Fruit fly (Drosophila melanogaster): ENCODE results near the gene cona.
A peak's percentile ranks its signal among the peaks of the same experiment; 100 is the strongest.

cona gene

DNA sequence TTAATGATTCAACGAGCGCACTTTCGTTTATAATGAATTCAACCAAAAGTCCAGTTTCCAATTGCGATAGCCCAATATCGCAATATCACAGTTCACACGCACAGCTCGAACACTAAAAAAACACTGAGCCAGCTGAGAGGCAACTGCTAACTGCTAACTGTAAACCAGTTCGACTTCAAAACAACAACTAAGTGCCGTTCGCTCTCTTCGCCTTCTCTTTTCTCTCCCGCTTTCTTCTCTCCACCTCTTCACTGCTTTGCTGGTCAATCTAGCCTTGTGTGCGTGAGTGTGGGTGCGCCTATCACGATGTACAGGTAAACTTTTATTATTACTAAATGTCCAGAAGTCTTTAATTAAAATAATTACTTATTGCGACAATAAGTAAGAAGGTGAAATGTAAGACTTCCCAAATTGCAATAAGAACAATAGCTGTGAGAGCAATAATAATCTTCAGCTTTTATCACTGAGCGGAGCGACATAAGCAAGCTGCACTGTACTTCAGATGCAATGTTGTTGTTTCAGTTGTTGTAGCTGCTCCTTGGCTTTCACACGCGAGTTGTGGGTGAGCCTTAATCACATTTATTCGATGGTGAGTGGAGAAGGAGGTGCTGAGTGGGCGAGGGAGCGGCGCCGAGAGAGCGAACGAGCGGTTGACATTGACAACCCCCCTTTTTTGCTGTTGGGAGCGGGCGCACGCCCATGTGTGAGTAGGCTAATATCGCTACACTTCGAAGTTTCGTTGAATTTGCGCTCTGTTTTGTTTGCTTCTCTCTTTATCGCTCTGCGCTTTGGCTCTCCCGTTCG lies 11.4 kb downstream of the cona start, which contains the start of gene Vti1b (continued):
- TF ChIP-seq CG10631 (GFP tag; optimal IDR thresholded peaks at IDR 0.05): peak; percentile 97
- TF ChIP-seq Sox14 (GFP tag; optimal IDR thresholded peaks at IDR 0.05): peak; percentile 99
- TF ChIP-seq CG6792 (GFP tag; optimal IDR thresholded peaks at IDR 0.05): peak; percentile 98
- peak; percentile 91 for TF ChIP-seq CG9139 (GFP tag; optimal IDR thresholded peaks at IDR 0.05)
- TF ChIP-seq CG7368 (GFP tag; optimal IDR thresholded peaks at IDR 0.05): peak; percentile 97
- peak; percentile 98 for TF ChIP-seq Smox (GFP tag; optimal IDR thresholded peaks at IDR 0.05)
- TF ChIP-seq fd85E (GFP tag; optimal IDR thresholded peaks at IDR 0.05): peak; percentile 93
- peak; percentile 94 for TF ChIP-seq CG3032 (tag; optimal IDR thresholded peaks at IDR 0.05)
- TF ChIP-seq CG6808 (GFP tag; optimal IDR thresholded peaks at IDR 0.05): peak; percentile 94
- TF ChIP-seq Eip78C (GFP tag): peak; percentile 100
- TF ChIP-seq CG11294 (GFP tag; IDR thresholded peaks at IDR 0.05): peak; percentile 97
- TF ChIP-seq Hr39 (GFP tag; optimal IDR thresholded peaks at IDR 0.05): peak; percentile 98
- TF ChIP-seq CG16779 (tag; optimal IDR thresholded peaks at IDR 0.05): peak; percentile 93
- peak; percentile 98 for TF ChIP-seq CG10669 (GFP tag; optimal IDR thresholded peaks at IDR 0.05)
- TF ChIP-seq salr (GFP tag; optimal IDR thresholded peaks at IDR 0.05): peak; percentile 95 to 97
- peak; percentile 98 for TF ChIP-seq CG8632 (GFP tag; optimal IDR thresholded peaks at IDR 0.05)
- TF ChIP-seq CG6163 (GFP tag; IDR thresholded peaks at IDR 0.05): peak; percentile 98
- TF ChIP-seq OdsH (GFP tag; optimal IDR thresholded peaks at IDR 0.05): peak; percentile 99
- TF ChIP-seq CG34406 (GFP tag; optimal IDR thresholded peaks at IDR 0.05): peak; percentile 98
- peak; percentile 99 for TF ChIP-seq CG8119 (GFP tag; IDR thresholded peaks at IDR 0.05)
- TF ChIP-seq Lpt (GFP tag; optimal IDR thresholded peaks at IDR 0.05): peak; percentile 98
- TF ChIP-seq achi (GFP tag; optimal IDR thresholded peaks at IDR 0.05): peak; percentile 98
- TF ChIP-seq Ets21C (GFP tag; optimal IDR thresholded peaks at IDR 0.05): peak; percentile 96
- peak; percentile 92 to 95 for TF ChIP-seq ss (GFP tag; optimal IDR thresholded peaks at IDR 0.05)
- peak; percentile 99 for TF ChIP-seq CG15336 (GFP tag; IDR thresholded peaks at IDR 0.05)
- peak; percentile 71 for TF ChIP-seq fkh (GFP tag; optimal IDR thresholded peaks at IDR 0.05)
- peak; percentile 88 for TF ChIP-seq Blimp-1 (GFP tag; optimal IDR thresholded peaks at IDR 0.05)
- peak; percentile 96 for TF ChIP-seq fd59A (GFP tag; optimal IDR thresholded peaks at IDR 0.05)
- peak; percentile 95 for TF ChIP-seq Gug (GFP tag; IDR thresholded peaks at IDR 0.05)
- peak; percentile 98 for TF ChIP-seq net (GFP tag; optimal IDR thresholded peaks at IDR 0.05)
- peak; percentile 99 for TF ChIP-seq Sox102F (GFP tag; optimal IDR thresholded peaks at IDR 0.05)

DNA sequence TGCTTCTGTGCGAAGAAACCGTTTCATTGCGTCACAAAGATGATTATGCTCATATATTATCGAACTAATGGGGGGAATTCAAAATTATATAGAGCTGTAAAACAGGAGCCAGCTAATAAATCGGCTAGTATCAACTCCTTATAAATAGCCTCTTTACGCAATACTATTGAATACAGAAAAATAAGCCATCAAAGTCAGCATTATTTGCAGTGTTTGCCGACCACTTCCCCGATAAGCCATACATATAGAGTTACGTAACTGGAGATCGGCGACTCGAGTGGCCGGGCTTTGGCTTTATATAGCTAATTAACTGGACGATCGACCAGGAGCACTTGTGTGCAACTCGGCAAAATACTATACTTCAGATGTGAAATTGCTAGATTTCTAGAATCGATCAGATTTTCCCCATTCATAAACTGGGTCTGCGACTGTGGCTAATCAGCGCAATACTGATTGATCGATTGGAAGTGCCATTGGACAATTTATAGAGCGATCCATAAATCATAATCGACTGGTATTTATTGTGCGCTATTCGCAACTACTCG lies 12.3 kb downstream of the cona start:
- TF ChIP-seq CG6163 (GFP tag; IDR thresholded peaks at IDR 0.05) (peak; percentile 80), topi (GFP tag; optimal IDR thresholded peaks at IDR 0.05) (no peak), fd85E (GFP tag; optimal IDR thresholded peaks at IDR 0.05) (no peak), OdsH (GFP tag; optimal IDR thresholded peaks at IDR 0.05) (no peak), CG11294 (GFP tag; IDR thresholded peaks at IDR 0.05) (peak; percentile 23; the same call in 1 of the 2 replicates), CG16779 (tag; optimal IDR thresholded peaks at IDR 0.05) (no peak), dac (GFP tag; optimal IDR thresholded peaks at IDR 0.05) (no peak), CG10669 (GFP tag; optimal IDR thresholded peaks at IDR 0.05) (no peak), CG11762 (GFP tag; optimal IDR thresholded peaks at IDR 0.05; ENCODE audit: insufficient read depth) (no peak), CG3032 (tag; optimal IDR thresholded peaks at IDR 0.05) (peak; percentile 50), Eip93F (GFP tag; optimal IDR thresholded peaks at IDR 0.05) (no peak)

DNA sequence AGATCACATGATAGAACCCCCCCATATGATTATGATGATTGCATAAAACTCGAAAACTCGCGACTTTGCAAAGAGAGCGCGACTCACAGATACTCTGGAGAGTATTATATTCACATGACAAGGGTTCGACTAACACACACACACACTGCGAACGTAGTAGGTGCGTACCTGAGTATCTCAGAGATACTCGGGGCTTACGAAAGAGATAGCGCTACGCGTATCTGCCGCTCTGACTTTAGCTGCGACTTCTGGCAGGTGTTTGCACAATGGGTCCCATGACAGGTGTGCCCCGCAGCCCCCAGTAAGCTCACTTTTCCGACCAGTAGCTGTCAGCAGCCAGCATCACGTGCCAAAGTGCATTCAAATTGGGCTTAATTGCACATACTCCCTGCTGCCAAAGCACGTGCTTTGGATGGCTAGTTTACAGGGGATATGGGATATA lies 12.9 kb downstream of the cona start:
- TF ChIP-seq CG11294 (GFP tag; IDR thresholded peaks at IDR 0.05) (no peak), fkh (GFP tag; optimal IDR thresholded peaks at IDR 0.05) (peak; percentile 76), CG6276 (GFP tag; optimal IDR thresholded peaks at IDR 0.05) (no peak), vri (GFP tag; optimal IDR thresholded peaks at IDR 0.05) (peak; percentile 51), ss (GFP tag; optimal IDR thresholded peaks at IDR 0.05) (peak in 1 of 2 experiments; percentile 22), CG6808 (GFP tag; optimal IDR thresholded peaks at IDR 0.05) (peak; percentile 3), Eip78C (GFP tag) (peak; percentile 67), CG6854 (GFP tag; optimal IDR thresholded peaks at IDR 0.05) (peak; percentile 2), achi (GFP tag; optimal IDR thresholded peaks at IDR 0.05) (peak; percentile 47), Sox15 (GFP tag; optimal IDR thresholded peaks at IDR 0.05) (no peak), CG10669 (GFP tag; optimal IDR thresholded peaks at IDR 0.05) (no peak)

All from whole organism, prepupa.